Fruit fly (Drosophila melanogaster) whole organism, adult: ENCODE measurements around the gene CG31380.
A peak's percentile ranks its signal among the peaks of the same experiment; 100 is the strongest.

Experiments
- CG12768 ChIP-seq: fragments of 200-800 bp; sonication (Bioruptor generic); optimal IDR thresholded peaks from 2 replicates; lab custom pipeline; 2017; ENCODE audit warnings: missing biosample characterization, missing genetic modification characterization, mild to moderate bottlenecking, moderate library complexity, missing genetic modification reagents
- CG14711 ChIP-seq: fragments of 200-800 bp; sonication (Bioruptor generic); optimal IDR thresholded peaks from 2 replicates; lab custom pipeline; 2018; ENCODE audit warnings: missing biosample characterization, mild to moderate bottlenecking, missing genetic modification characterization, moderate library complexity
- CG33017 ChIP-seq: fragments of 200-800 bp; sonication (Bioruptor generic); optimal IDR thresholded peaks from 2 replicates; lab custom pipeline; 2018; ENCODE audit warnings: missing biosample characterization, mild to moderate bottlenecking, missing genetic modification characterization, moderate library complexity
- CG5204 ChIP-seq: fragments of 200-800 bp; sonication (Bioruptor generic); optimal IDR thresholded peaks from 2 replicates; lab custom pipeline; 2016; ENCODE audit warnings: missing biosample characterization, missing genetic modification characterization
- CG7045 ChIP-seq: fragments of 200-800 bp; sonication (Bioruptor generic); optimal IDR thresholded peaks from 2 replicates; lab custom pipeline; 2017; ENCODE audit warnings: missing biosample characterization, mild to moderate bottlenecking, missing genetic modification characterization
- CG7101 ChIP-seq: fragments of 200-800 bp; sonication (Bioruptor generic); optimal IDR thresholded peaks from 2 replicates; lab custom pipeline; 2018; ENCODE audit warnings: missing biosample characterization, mild to moderate bottlenecking, missing genetic modification characterization, moderate library complexity
- Clk ChIP-seq: fragments of 200-800 bp; sonication (Bioruptor generic); optimal IDR thresholded peaks from 2 replicates; lab custom pipeline; 2017; ENCODE audit warnings: missing biosample characterization, missing genetic modification characterization
- Crg-1 ChIP-seq: fragments of 200-800 bp; sonication (Bioruptor generic); optimal IDR thresholded peaks from 2 replicates; lab custom pipeline; 2016; ENCODE audit warnings: missing biosample characterization, missing genetic modification characterization
- Hr96 ChIP-seq: fragments of 200-800 bp; sonication (Bioruptor generic); optimal IDR thresholded peaks from 2 replicates; lab custom pipeline; 2016; ENCODE audit warnings: missing biosample characterization, missing genetic modification characterization
- Mnt ChIP-seq: fragments of 200-800 bp; sonication (Bioruptor generic); optimal IDR thresholded peaks from 2 replicates; lab custom pipeline; 2016; ENCODE audit warnings: missing biosample characterization, mild to moderate bottlenecking, missing genetic modification characterization
- bab1 ChIP-seq: fragments of 200-800 bp; sonication (Bioruptor generic); optimal IDR thresholded peaks from 3 replicates; lab custom pipeline; 2019; ENCODE audit warnings: missing biosample characterization, mild to moderate bottlenecking, missing genetic modification characterization, moderate library complexity
- kay ChIP-seq: fragments of 200-800 bp; sonication (Bioruptor generic); peaks from one replicate; lab custom pipeline; 2016; ENCODE audit warnings: missing biosample characterization, missing genetic modification characterization, borderline replicate concordance
- pad ChIP-seq: fragments of 200-800 bp; sonication (Bioruptor generic); optimal IDR thresholded peaks from 3 replicates; lab custom pipeline; 2017; ENCODE audit warnings: missing biosample characterization, missing genetic modification characterization, mild to moderate bottlenecking, moderate library complexity, missing genetic modification reagents
- tj ChIP-seq: fragments of 200-800 bp; sonication (Bioruptor generic); optimal IDR thresholded peaks from 3 replicates; lab custom pipeline; 2017; ENCODE audit warnings: missing biosample characterization, mild to moderate bottlenecking, missing genetic modification characterization, moderate library complexity

- TF ChIP-seq CG7101 (tag; lab: Kevin White, UChicago) (no peak), kay (GFP tag; lab: Kevin White, UChicago) (no peak), CG7045 (GFP tag; lab: Kevin White, UChicago) (no peak), Hr96 (GFP tag; lab: Kevin White, UChicago) (no peak), tj (GFP tag; lab: Kevin White, UChicago) (no peak), CG14711 (tag; lab: Kevin White, UChicago) (no peak), Crg-1 (GFP tag; lab: Kevin White, UChicago) (no peak), CG12768 (GFP tag; lab: Kevin White, UChicago) (peak; percentile 23), Clk (GFP tag; lab: Kevin White, UChicago) (no peak), CG5204 (no peak), pad (GFP tag; lab: Kevin White, UChicago) (no peak), Mnt (GFP tag; lab: Kevin White, UChicago) (no peak), CG33017 (tag; lab: Kevin White, UChicago) (no peak), bab1 (no peak)
Measured at dm6 chr3R:25763005-25763404, 26.2 kb downstream of the CG31380 start, which contains the start of gene LpR1.
